Fruit fly (Drosophila melanogaster) whole organism, embryonic: Measurements from ENCODE around the gene CG31752.

Source experiments
- CG32772 ChIP-seq: fragments of 200-800 bp; sonication (Bioruptor generic); IDR thresholded peaks from 2 replicates; pipeline ENCODE4 v1.3.6; 2022; ENCODE audit warnings: missing biosample characterization, missing genetic modification characterization
- CG42726 ChIP-seq: fragments of 200-800 bp; sonication (Bioruptor generic); IDR thresholded peaks from 2 replicates; pipeline ENCODE4 v1.3.6; 2022; ENCODE audit warnings: missing biosample characterization, missing genetic modification characterization; ENCODE audit not compliant: partially characterized antibody
- CG8478 ChIP-seq: fragments of >200 bp; optimal IDR thresholded peaks from 2 replicates; lab custom pipeline; 2018
- Lpt ChIP-seq: fragments of >200 bp; optimal IDR thresholded peaks from 2 replicates; lab custom pipeline; 2018; ENCODE audit warnings: missing biosample characterization, missing genetic modification characterization
- abd-A ChIP-seq: fragments of 200-800 bp; sonication (Bioruptor generic); optimal IDR thresholded peaks from 3 replicates; lab custom pipeline; 2019; ENCODE audit warnings: missing biosample characterization, mild to moderate bottlenecking, missing genetic modification characterization, moderate library complexity
- cg ChIP-seq: fragments of 200-800 bp; sonication (Bioruptor generic); optimal IDR thresholded peaks from 3 replicates; lab custom pipeline; 2019; ENCODE audit warnings: missing biosample characterization, mild to moderate bottlenecking, missing genetic modification characterization, moderate library complexity
- mld ChIP-seq: fragments of 200-800 bp; sonication (Bioruptor generic); IDR thresholded peaks from 3 replicates; pipeline ENCODE4 v1.3.6; 2022; ENCODE audit warnings: missing biosample characterization, missing genetic modification characterization; ENCODE audit not compliant: partially characterized antibody
- shn ChIP-seq: fragments of 200-800 bp; sonication (Bioruptor generic); optimal IDR thresholded peaks from 3 replicates; lab custom pipeline; 2016; ENCODE audit warnings: missing biosample characterization, missing genetic modification characterization

DNA sequence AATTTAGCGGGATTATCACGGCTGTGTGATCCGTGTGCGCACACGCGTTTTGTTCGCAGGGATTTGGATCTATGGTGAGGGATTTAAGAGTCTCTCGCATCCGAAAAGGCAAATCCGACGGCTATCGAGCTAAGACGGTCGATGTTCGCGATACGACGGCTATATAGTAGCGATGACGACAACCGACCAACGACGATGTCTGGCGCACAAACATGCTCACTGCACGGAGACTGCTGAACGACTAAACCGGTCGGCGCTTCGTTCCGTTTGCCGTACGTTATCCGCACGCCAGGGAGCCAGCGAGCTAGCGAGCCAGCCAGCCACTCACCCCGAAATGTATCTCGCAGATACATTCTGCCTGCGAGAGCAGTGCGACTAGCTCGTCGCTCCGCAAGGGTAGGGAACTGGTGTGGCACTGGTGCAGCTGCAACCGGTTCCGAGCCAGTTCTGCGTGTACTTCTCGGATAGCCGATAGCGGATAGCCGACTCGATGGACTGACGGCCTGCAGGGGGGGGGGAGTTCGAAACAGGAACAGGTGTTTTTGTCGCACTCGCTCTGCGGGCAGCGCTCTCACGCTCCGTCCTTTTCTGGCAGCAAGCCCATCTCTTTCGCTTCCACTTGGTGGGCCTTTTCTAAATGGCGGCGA lies 40.0 kb upstream of the CG31752 start, which contains the start of gene tup:
- no peak for TF ChIP-seq shn (GFP tag; lab: Kevin White, UChicago)
- TF ChIP-seq mld = no peak
- TF ChIP-seq cg (GFP tag; lab: Kevin White, UChicago) = peak; percentile 55
- peak; percentile 78 for TF ChIP-seq abd-A (tag; lab: Kevin White, UChicago)
- peak; percentile 43; the same call in 1 of the 2 replicates for TF ChIP-seq CG42726 (GFP tag; lab: Robert Waterston, UW)
- TF ChIP-seq Lpt (GFP tag; lab: Kevin White, UChicago) = no peak
- 0 out of 2 replicates have a peak, but pooled peaks have one; percentile 6 for TF ChIP-seq CG32772 (GFP tag; lab: Robert Waterston, UW)
- TF ChIP-seq CG8478 (lab: Kevin White, UChicago) = peak; percentile 96
